Worm (Caenorhabditis elegans) whole organism, L3 larva: Measurements from ENCODE around the gene T14B4.8.

ENCODE experiments used
- ama-1 ChIP-seq: fragments of 150-350 bp; optimal IDR thresholded peaks from 2 replicates; lab custom pipeline; 2018
- ceh-82 ChIP-seq: fragments of 150-350 bp; optimal IDR thresholded peaks from 2 replicates; lab custom pipeline; 2014; ENCODE audit warnings: missing biosample characterization, missing genetic modification characterization
- jun-1 ChIP-seq: fragments of 150-350 bp; optimal IDR thresholded peaks from 2 replicates; lab custom pipeline; 2014; ENCODE audit warnings: missing biosample characterization, missing genetic modification reagents, missing genetic modification characterization
- lin-39 ChIP-seq: fragments of 150-350 bp; optimal IDR thresholded peaks from 2 replicates; lab custom pipeline; 2018; ENCODE audit warnings: missing biosample characterization, missing genetic modification reagents, missing genetic modification characterization
- nhr-11 ChIP-seq: fragments of 150-350 bp; optimal IDR thresholded peaks from 2 replicates; lab custom pipeline; 2014; ENCODE audit warnings: missing biosample characterization, missing genetic modification characterization
- nhr-12 ChIP-seq: fragments of 150-350 bp; optimal IDR thresholded peaks from 2 replicates; lab custom pipeline; 2014; ENCODE audit warnings: missing biosample characterization, missing genetic modification characterization
- nhr-237 ChIP-seq: fragments of 150-350 bp; optimal IDR thresholded peaks from 2 replicates; lab custom pipeline; 2014; ENCODE audit warnings: missing biosample characterization, missing genetic modification characterization
- nhr-25 ChIP-seq: sonication (generic microtip); optimal IDR thresholded peaks from 2 replicates; lab custom pipeline; 2017; ENCODE audit warnings: missing biosample characterization, missing genetic modification characterization
- nhr-77 ChIP-seq: fragments of 150-350 bp; optimal IDR thresholded peaks from 2 replicates; lab custom pipeline; 2014; ENCODE audit warnings: missing biosample characterization, missing genetic modification characterization
- snpc-4 ChIP-seq: fragments of 150-350 bp; optimal IDR thresholded peaks from 2 replicates; lab custom pipeline; 2014; ENCODE audit warnings: missing biosample characterization, missing genetic modification characterization
- tbx-2 ChIP-seq: sonication (generic microtip); optimal IDR thresholded peaks from 2 replicates; lab custom pipeline; 2016; ENCODE audit warnings: mild to moderate bottlenecking, missing genetic modification characterization, missing compliant biosample characterization
- unc-39 ChIP-seq: sonication (generic microtip); optimal IDR thresholded peaks from 4 replicates; lab custom pipeline; 2017; ENCODE audit warnings: missing biosample characterization, missing genetic modification characterization
- unc-62 ChIP-seq: fragments of 150-350 bp; sonication (generic microtip); optimal IDR thresholded peaks from 4 replicates; lab custom pipeline; 2014; ENCODE audit warnings: missing biosample characterization, missing genetic modification reagents, missing genetic modification characterization
- zag-1 ChIP-seq: fragments of 150-350 bp; optimal IDR thresholded peaks from 2 replicates; lab custom pipeline; 2014; ENCODE audit warnings: missing biosample characterization, missing genetic modification characterization

ce11 chrII:6685964-6686363 is 43.2 kb downstream of the T14B4.8 start:
- TF ChIP-seq tbx-2 (tag; lab: Kevin White, UChicago), result no peak
- TF ChIP-seq nhr-77, result no peak
- TF ChIP-seq nhr-12 (tag; lab: Kevin White, UChicago), result no peak
- no peak for TF ChIP-seq ama-1 (lab: Kevin White, UChicago)
- TF ChIP-seq unc-39 (tag; lab: Kevin White, UChicago), result no peak
- TF ChIP-seq jun-1, result no peak
- no peak for TF ChIP-seq ceh-82 (tag; lab: Kevin White, UChicago)
- TF ChIP-seq nhr-25, result no peak
- no peak for TF ChIP-seq zag-1 (tag; lab: Kevin White, UChicago)
- TF ChIP-seq nhr-11, result no peak
- no peak for TF ChIP-seq lin-39
- TF ChIP-seq snpc-4 (tag; lab: Kevin White, UChicago), result no peak
- TF ChIP-seq nhr-237 (tag; lab: Kevin White, UChicago), result no peak
- no peak for TF ChIP-seq unc-62 (GFP tag; lab: Kevin White, UChicago)
